Worm (Caenorhabditis elegans): ENCODE results near the gene let-4.
"Not testable (repeated sequence)": the region's sequence is repeated elsewhere in the genome, so short reads cannot be mapped to it uniquely, and the experiment has no call there.

The let-4 gene

ce11 chrX:14577579-14578127 lies at the start of gene let-4:
TSS of gene let-4 (plus strand) at chrX:14577935.
- TF ChIP-seq sox-4 (tag; optimal IDR thresholded peaks at IDR 0.05) (no peak), nfya-1 (tag; optimal IDR thresholded peaks at IDR 0.05) (peak; percentile 23), hlh-13 (GFP tag; optimal IDR thresholded peaks at IDR 0.05) (no peak)

ce11 chrX:14528399-14528798 lies 49.3 kb upstream of the let-4 start, which contains the start of gene nspc-19:
TSS of gene nspc-19 (plus strand) at chrX:14528699.
- TF ChIP-seq ahr-1, ets-4, unc-86 (tag; optimal IDR thresholded peaks at IDR 0.05): not testable (repeated sequence)

ce11 chrX:14530107-14530506 lies 47.6 kb upstream of the let-4 start, which contains the start of gene nspc-20:
TSS of gene nspc-20 (minus strand) at chrX:14530207.
- TF ChIP-seq syd-9 (tag; optimal IDR thresholded peaks at IDR 0.05) (no peak), nfya-1 (tag; optimal IDR thresholded peaks at IDR 0.05) (no peak)

ce11 chrX:14534117-14534516 lies 43.6 kb upstream of the let-4 start, which contains the start of gene T24C2.5:
TSS of gene T24C2.5 (plus strand) at chrX:14534417.
- no peak for TF ChIP-seq C08G9.2 (tag; optimal IDR thresholded peaks at IDR 0.05)
- TF ChIP-seq sox-2 (GFP tag; IDR thresholded peaks at IDR 0.05) = no peak
- no peak for TF ChIP-seq hlh-30 (tag; optimal IDR thresholded peaks at IDR 0.05; ENCODE audit: insufficient read depth)
- no peak for TF ChIP-seq hlh-13 (GFP tag; optimal IDR thresholded peaks at IDR 0.05)
- no peak for TF ChIP-seq ceh-34 (tag; optimal IDR thresholded peaks at IDR 0.05)
- TF ChIP-seq ttx-3 (tag; optimal IDR thresholded peaks at IDR 0.05) = no peak
- TF ChIP-seq ceh-30 (tag; optimal IDR thresholded peaks at IDR 0.05) = no peak
- TF ChIP-seq nfya-1 (tag; optimal IDR thresholded peaks at IDR 0.05) = no peak
- TF ChIP-seq pat-9 (tag; optimal IDR thresholded peaks at IDR 0.05) = no peak
- TF ChIP-seq unc-86 (tag; optimal IDR thresholded peaks at IDR 0.05) = no peak
- no peak for TF ChIP-seq dve-1 (tag; optimal IDR thresholded peaks at IDR 0.05)
- TF ChIP-seq unc-55 (GFP tag; optimal IDR thresholded peaks at IDR 0.05) = no peak

ce11 chrX:14534596-14534995 lies 43.1 kb upstream of the let-4 start:
- TF ChIP-seq zip-5 (tag; optimal IDR thresholded peaks at IDR 0.05) = no peak
- TF ChIP-seq unc-55 (GFP tag; optimal IDR thresholded peaks at IDR 0.05) = no peak
- no peak for TF ChIP-seq syd-9 (tag; optimal IDR thresholded peaks at IDR 0.05)
- no peak for TF ChIP-seq che-1 (tag; optimal IDR thresholded peaks at IDR 0.05)
- TF ChIP-seq lim-6 (tag; optimal IDR thresholded peaks at IDR 0.05) = no peak
- no peak for TF ChIP-seq odd-2 (tag; optimal IDR thresholded peaks at IDR 0.05)
- TF ChIP-seq hlh-13 (GFP tag; optimal IDR thresholded peaks at IDR 0.05) = no peak
- no peak for TF ChIP-seq ceh-48 (tag; optimal IDR thresholded peaks at IDR 0.05)
- no peak for TF ChIP-seq ceh-30 (tag; optimal IDR thresholded peaks at IDR 0.05)

ce11 chrX:14535913-14536312 lies 41.8 kb upstream of the let-4 start:
- TF ChIP-seq pag-3 (tag; optimal IDR thresholded peaks at IDR 0.05; ENCODE audit: borderline replicate concordance) = no peak
- no peak for TF ChIP-seq ceh-6 (GFP tag; optimal IDR thresholded peaks at IDR 0.05)
- TF ChIP-seq sox-2 (GFP tag; IDR thresholded peaks at IDR 0.05) = no peak
- TF ChIP-seq gmeb-2 (tag; optimal IDR thresholded peaks at IDR 0.05) = no peak

- TF ChIP-seq ceh-22 (tag; optimal IDR thresholded peaks at IDR 0.05) (no peak), hlh-30 (tag; optimal IDR thresholded peaks at IDR 0.05; ENCODE audit: insufficient read depth) (no peak), ama-1 (optimal IDR thresholded peaks at IDR 0.05) (no peak)
Observed at ce11 chrX:14537625-14538024, 40.1 kb upstream of the let-4 start.

ce11 chrX:14539468-14539867 lies 38.3 kb upstream of the let-4 start:
- TF ChIP-seq zip-5 (tag; optimal IDR thresholded peaks at IDR 0.05) (no peak), nfya-1 (tag; optimal IDR thresholded peaks at IDR 0.05) (no peak), npax-4 (tag; optimal IDR thresholded peaks at IDR 0.05) (no peak), unc-86 (tag; optimal IDR thresholded peaks at IDR 0.05) (no peak), ceh-34 (tag; optimal IDR thresholded peaks at IDR 0.05) (no peak), ceh-22 (tag; optimal IDR thresholded peaks at IDR 0.05) (no peak), C08G9.2 (tag; optimal IDR thresholded peaks at IDR 0.05) (no peak), dve-1 (tag; optimal IDR thresholded peaks at IDR 0.05) (no peak), hlh-13 (GFP tag; optimal IDR thresholded peaks at IDR 0.05) (no peak), lin-11 (tag; optimal IDR thresholded peaks at IDR 0.05) (no peak), fkh-6 (tag; optimal IDR thresholded peaks at IDR 0.05) (no peak), hlh-6 (tag; optimal IDR thresholded peaks at IDR 0.05) (no peak), tbx-7 (tag; optimal IDR thresholded peaks at IDR 0.05) (no peak), syd-9 (tag; optimal IDR thresholded peaks at IDR 0.05) (no peak), T23F11.4 (GFP tag; optimal IDR thresholded peaks at IDR 0.05) (no peak), sdc-2 (tag; optimal IDR thresholded peaks at IDR 0.05) (no peak), ceh-6 (GFP tag; optimal IDR thresholded peaks at IDR 0.05) (no peak), sox-2 (GFP tag; IDR thresholded peaks at IDR 0.05) (no peak)
